Fruit fly (Drosophila melanogaster) whole organism, prepupa: Measurements from ENCODE around the gene Txl.

Source experiments
- CG11902 ChIP-seq: fragments of 200-800 bp; sonication (Bioruptor generic); optimal IDR thresholded peaks from 3 replicates; lab custom pipeline; 2016; ENCODE audit warnings: missing biosample characterization, missing genetic modification characterization
- CG6163 ChIP-seq: fragments of 200-800 bp; sonication (Bioruptor generic); IDR thresholded peaks from 3 replicates; pipeline ENCODE4 v1.3.6; 2022; ENCODE audit warnings: missing biosample characterization, missing genetic modification characterization
- Smox ChIP-seq: fragments of 200-800 bp; sonication (Bioruptor generic); optimal IDR thresholded peaks from 3 replicates; lab custom pipeline; 2016; ENCODE audit warnings: missing biosample characterization, missing genetic modification characterization
- fd59A ChIP-seq: fragments of 200-800 bp; sonication (Bioruptor generic); optimal IDR thresholded peaks from 2 replicates; lab custom pipeline; 2017; ENCODE audit warnings: missing biosample characterization, mild to moderate bottlenecking, missing genetic modification characterization, missing genetic modification reagents

DNA sequence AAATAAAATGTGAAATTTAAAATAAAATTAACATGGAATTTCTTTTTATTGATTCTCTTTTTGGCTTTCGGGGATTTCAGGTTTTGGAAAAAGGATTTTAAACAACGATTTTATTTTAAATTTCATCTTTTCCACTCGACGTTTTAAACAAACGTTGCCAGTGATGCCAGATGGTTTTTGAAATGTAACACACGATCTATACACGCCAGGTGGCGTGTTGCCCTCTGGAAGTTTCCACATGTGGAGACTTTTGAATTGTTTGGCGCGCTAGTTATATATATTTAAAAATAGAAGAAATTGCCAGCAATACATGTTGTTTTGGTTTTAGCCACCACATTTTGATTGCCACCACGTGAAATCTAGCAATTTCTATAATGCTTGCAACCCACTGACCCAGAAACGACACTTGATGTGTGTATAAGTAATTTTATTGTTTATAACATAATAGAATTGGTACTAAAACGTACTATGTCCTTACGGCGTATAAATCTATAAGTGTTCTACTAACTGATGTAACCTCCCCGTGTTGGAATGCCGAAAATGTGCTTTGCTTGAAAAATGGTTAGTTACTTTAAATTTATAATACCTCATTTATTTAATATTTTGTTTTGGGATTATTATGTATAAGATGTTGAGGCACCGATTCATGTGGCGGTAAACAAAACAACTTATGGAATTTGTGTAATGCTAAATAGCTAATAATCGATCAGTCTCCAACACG lies 15.9 kb upstream of the Txl start:
- TF ChIP-seq CG6163 (GFP tag; lab: Robert Waterston, UW) (no peak), Smox (GFP tag; lab: Kevin White, UChicago) (no peak), CG11902 (GFP tag; lab: Kevin White, UChicago) (no peak), fd59A (no peak)
